Fruit fly (Drosophila melanogaster) whole organism, embryonic: ENCODE data around the gene Sbp2.

Experiments used
- Bdp1 ChIP-seq: fragments of 200-800 bp; sonication (Bioruptor generic); optimal IDR thresholded peaks from 3 replicates; lab custom pipeline; 2016; ENCODE audit warnings: missing biosample characterization, missing genetic modification characterization
- CG10147 ChIP-seq: fragments of 200-800 bp; sonication (Bioruptor generic); optimal IDR thresholded peaks from 2 replicates; lab custom pipeline; 2019; ENCODE audit warnings: missing biosample characterization, mild to moderate bottlenecking, missing genetic modification characterization, moderate library complexity
- CG10209 ChIP-seq: fragments of 200-800 bp; sonication (Bioruptor generic); optimal IDR thresholded peaks from 3 replicates; lab custom pipeline; 2017; ENCODE audit warnings: missing biosample characterization, mild to moderate bottlenecking, missing genetic modification characterization, missing genetic modification reagents
- CG10654 ChIP-seq: fragments of 200-800 bp; sonication (Bioruptor generic); optimal IDR thresholded peaks from 2 replicates; lab custom pipeline; 2016; ENCODE audit warnings: missing biosample characterization, missing genetic modification characterization
- CG12236 ChIP-seq: fragments of 200-800 bp; sonication (Bioruptor generic); optimal IDR thresholded peaks from 2 replicates; lab custom pipeline; 2016; ENCODE audit warnings: missing biosample characterization, missing genetic modification characterization
- CG12744 ChIP-seq: fragments of 200-800 bp; sonication (Bioruptor generic); optimal IDR thresholded peaks from 2 replicates; lab custom pipeline; 2016; ENCODE audit warnings: missing biosample characterization, missing genetic modification characterization
- CG12942 ChIP-seq: fragments of 200-800 bp; sonication (Bioruptor generic); optimal IDR thresholded peaks from 3 replicates; lab custom pipeline; 2016; ENCODE audit warnings: missing biosample characterization, missing genetic modification characterization
- CG13424 ChIP-seq: fragments of 200-800 bp; sonication (Bioruptor generic); optimal IDR thresholded peaks from 2 replicates; lab custom pipeline; 2019; ENCODE audit warnings: missing biosample characterization, mild to moderate bottlenecking, missing genetic modification characterization, moderate library complexity
- CG14014 ChIP-seq: fragments of 200-800 bp; sonication (Bioruptor generic); IDR thresholded peaks from 2 replicates; pipeline ENCODE4 v1.3.6; 2022; ENCODE audit warnings: missing biosample characterization, missing genetic modification characterization
- CG14710 ChIP-seq: fragments of 200-800 bp; sonication (Bioruptor generic); optimal IDR thresholded peaks from 3 replicates; lab custom pipeline; 2019; ENCODE audit warnings: missing biosample characterization, mild to moderate bottlenecking, missing genetic modification characterization, moderate library complexity
- CG15514 ChIP-seq: fragments of 200-800 bp; sonication (Bioruptor generic); optimal IDR thresholded peaks from 3 replicates; lab custom pipeline; 2017; ENCODE audit warnings: missing biosample characterization, missing genetic modification characterization, mild to moderate bottlenecking, moderate library complexity, missing genetic modification reagents
- CG16813 ChIP-seq: fragments of 200-800 bp; sonication (Bioruptor generic); IDR thresholded peaks from 3 replicates; pipeline ENCODE4 v1.3.6; 2022; ENCODE audit warnings: missing biosample characterization, missing genetic modification characterization; ENCODE audit not compliant: partially characterized antibody
- CG2678 ChIP-seq: fragments of 200-800 bp; sonication (Bioruptor generic); optimal IDR thresholded peaks from 3 replicates; lab custom pipeline; 2019; ENCODE audit warnings: missing biosample characterization, mild to moderate bottlenecking, missing genetic modification characterization, moderate library complexity
- CG2889 ChIP-seq: fragments of 200-800 bp; sonication (Bioruptor generic); IDR thresholded peaks from 3 replicates; pipeline ENCODE4 v1.3.6; 2022; ENCODE audit warnings: missing biosample characterization, missing genetic modification characterization
- CG31365 ChIP-seq: fragments of 200-800 bp; sonication (Bioruptor generic); optimal IDR thresholded peaks from 2 replicates; lab custom pipeline; 2018; ENCODE audit warnings: missing biosample characterization, mild to moderate bottlenecking, missing genetic modification characterization
- CG32532 ChIP-seq: fragments of 200-800 bp; sonication (Bioruptor generic); IDR thresholded peaks from 2 replicates; pipeline ENCODE4 v1.3.6; 2022; ENCODE audit warnings: missing biosample characterization, missing genetic modification characterization
- CG33557 ChIP-seq: fragments of 200-800 bp; sonication (Bioruptor generic); optimal IDR thresholded peaks from 2 replicates; lab custom pipeline; 2019; ENCODE audit warnings: missing biosample characterization, mild to moderate bottlenecking, missing genetic modification characterization, moderate library complexity
- CG42726 ChIP-seq: fragments of 200-800 bp; sonication (Bioruptor generic); IDR thresholded peaks from 2 replicates; pipeline ENCODE4 v1.3.6; 2022; ENCODE audit warnings: missing biosample characterization, missing genetic modification characterization; ENCODE audit not compliant: partially characterized antibody
- CG4730 ChIP-seq: fragments of 200-800 bp; sonication (Bioruptor generic); IDR thresholded peaks from 2 replicates; pipeline ENCODE4 v1.3.6; 2022; ENCODE audit warnings: missing biosample characterization, missing genetic modification characterization
- CG4820 ChIP-seq: fragments of 200-800 bp; sonication (Bioruptor generic); optimal IDR thresholded peaks from 3 replicates; lab custom pipeline; 2016; ENCODE audit warnings: missing biosample characterization, missing genetic modification characterization
- CG7745 ChIP-seq: fragments of 200-800 bp; sonication (Bioruptor generic); optimal IDR thresholded peaks from 2 replicates; lab custom pipeline; 2018; ENCODE audit warnings: missing biosample characterization, mild to moderate bottlenecking, missing genetic modification characterization, moderate library complexity
- CG9215 ChIP-seq: fragments of 200-800 bp; sonication (Bioruptor generic); IDR thresholded peaks from 2 replicates; pipeline ENCODE4 v1.3.6; 2022; ENCODE audit warnings: missing biosample characterization, missing genetic modification characterization
- CG9437 ChIP-seq: fragments of 200-800 bp; sonication (Bioruptor generic); optimal IDR thresholded peaks from 2 replicates; lab custom pipeline; 2018; ENCODE audit warnings: missing biosample characterization, mild to moderate bottlenecking, missing genetic modification characterization
- CkIIα-i1 ChIP-seq: fragments of 200-800 bp; sonication (Bioruptor generic); IDR thresholded peaks from 2 replicates; pipeline ENCODE4 v1.3.6; 2022; ENCODE audit warnings: missing biosample characterization, missing genetic modification characterization
- Ets97D ChIP-seq: fragments of 200-800 bp; sonication (Bioruptor generic); optimal IDR thresholded peaks from 3 replicates; lab custom pipeline; 2016; ENCODE audit warnings: missing biosample characterization, missing genetic modification characterization
- HHEX ChIP-seq: fragments of 200-800 bp; sonication (Bioruptor generic); optimal IDR thresholded peaks from 3 replicates; lab custom pipeline; 2017; ENCODE audit warnings: missing biosample characterization, mild to moderate bottlenecking, missing genetic modification characterization, missing genetic modification reagents
- Hand ChIP-seq: fragments of 200-800 bp; sonication (Bioruptor generic); optimal IDR thresholded peaks from 2 replicates; lab custom pipeline; 2017; ENCODE audit warnings: mild to moderate bottlenecking, missing biosample characterization, missing genetic modification reagents, missing genetic modification characterization
- HmgD ChIP-seq: fragments of 200-800 bp; sonication (Bioruptor generic); optimal IDR thresholded peaks from 3 replicates; lab custom pipeline; 2016; ENCODE audit warnings: missing biosample characterization, missing genetic modification characterization
- Jarid2 ChIP-seq: fragments of 200-800 bp; sonication (Bioruptor generic); optimal IDR thresholded peaks from 3 replicates; lab custom pipeline; 2017; ENCODE audit warnings: mild to moderate bottlenecking, missing biosample characterization, missing genetic modification reagents, missing genetic modification characterization
- Opbp ChIP-seq: fragments of 200-800 bp; sonication (Bioruptor generic); IDR thresholded peaks from 3 replicates; pipeline ENCODE4 v1.3.6; 2022; ENCODE audit warnings: missing biosample characterization, missing genetic modification characterization; ENCODE audit not compliant: partially characterized antibody
- Rfx ChIP-seq: fragments of 200-800 bp; sonication (Bioruptor generic); IDR thresholded peaks from 2 replicates; pipeline ENCODE4 v1.3.6; 2022; ENCODE audit warnings: missing biosample characterization, missing genetic modification characterization
- Sin3A ChIP-seq: fragments of >200 bp; optimal IDR thresholded peaks from 2 replicates; lab custom pipeline; 2018
- Stat92E ChIP-seq, 3 experiments: fragments of >200 bp in 2 of 3; fragments of 200-800 bp in 1 of 3; sonication (Bioruptor generic) in 1 of 3; optimal IDR thresholded peaks; 2 replicates each; lab custom pipeline; 2017 to 2019; ENCODE audit warnings: missing biosample characterization in 3 of 3, missing genetic modification characterization in 3 of 3, mild to moderate bottlenecking in 1 of 3, moderate library complexity in 1 of 3
- Taf1 ChIP-seq: fragments of 200-800 bp; sonication (Bioruptor generic); IDR thresholded peaks from 2 replicates; pipeline ENCODE4 v1.3.6; 2022; ENCODE audit warnings: missing biosample characterization, missing genetic modification characterization
- abd-A ChIP-seq: fragments of 200-800 bp; sonication (Bioruptor generic); optimal IDR thresholded peaks from 3 replicates; lab custom pipeline; 2019; ENCODE audit warnings: missing biosample characterization, mild to moderate bottlenecking, missing genetic modification characterization, moderate library complexity
- ac ChIP-seq: fragments of 200-800 bp; sonication (Bioruptor generic); optimal IDR thresholded peaks from 3 replicates; lab custom pipeline; 2017; ENCODE audit warnings: missing biosample characterization, mild to moderate bottlenecking, missing genetic modification characterization
- aop ChIP-seq: fragments of 200-800 bp; sonication (Bioruptor generic); IDR thresholded peaks from 2 replicates; pipeline ENCODE4 v1.3.6; 2022; ENCODE audit warnings: missing biosample characterization, missing genetic modification characterization
- btn ChIP-seq: fragments of 200-800 bp; sonication (Bioruptor generic); optimal IDR thresholded peaks from 2 replicates; lab custom pipeline; 2016; ENCODE audit warnings: missing biosample characterization, missing genetic modification characterization
- cas ChIP-seq: fragments of 200-800 bp; sonication (Bioruptor generic); IDR thresholded peaks from 2 replicates; pipeline ENCODE4 v1.3.6; 2022; ENCODE audit warnings: missing biosample characterization, missing genetic modification characterization
- cg ChIP-seq: fragments of 200-800 bp; sonication (Bioruptor generic); optimal IDR thresholded peaks from 3 replicates; lab custom pipeline; 2019; ENCODE audit warnings: missing biosample characterization, mild to moderate bottlenecking, missing genetic modification characterization, moderate library complexity
- dan ChIP-seq: fragments of 200-800 bp; sonication (Bioruptor generic); IDR thresholded peaks from 2 replicates; pipeline ENCODE4 v1.3.6; 2022; ENCODE audit warnings: missing biosample characterization, missing genetic modification characterization
- dimm ChIP-seq: fragments of 200-800 bp; sonication (Bioruptor generic); IDR thresholded peaks from 2 replicates; pipeline ENCODE4 v1.3.6; 2022; ENCODE audit warnings: missing biosample characterization, missing genetic modification characterization
- ewg ChIP-seq: fragments of 200-800 bp; sonication (Bioruptor generic); optimal IDR thresholded peaks from 3 replicates; lab custom pipeline; 2017; ENCODE audit warnings: mild to moderate bottlenecking, missing biosample characterization, missing genetic modification reagents, missing genetic modification characterization
- her ChIP-seq: fragments of 200-800 bp; sonication (Bioruptor generic); optimal IDR thresholded peaks from 2 replicates; lab custom pipeline; 2016; ENCODE audit warnings: missing biosample characterization, missing genetic modification characterization
- pan ChIP-seq, 4 experiments: fragments of >200 bp in 3 of 4; fragments of 200-800 bp in 1 of 4; sonication (Bioruptor generic) in 1 of 4; optimal IDR thresholded peaks in 3 of 4; IDR thresholded peaks in 1 of 4; 2 replicates each; pipeline versions ENCODE4 v1.3.6 to Lab custom; 2017 to 2022; ENCODE audit warnings: missing biosample characterization in 2 of 4, missing genetic modification characterization in 2 of 4, mixed read lengths in 1 of 4
- ranshi ChIP-seq: fragments of 200-800 bp; sonication (Bioruptor generic); IDR thresholded peaks from 2 replicates; pipeline ENCODE4 v1.3.6; 2022; ENCODE audit warnings: missing biosample characterization, missing genetic modification characterization
- rib ChIP-seq: fragments of 200-800 bp; sonication (Bioruptor generic); IDR thresholded peaks from 2 replicates; pipeline ENCODE4 v1.3.6; 2022; ENCODE audit warnings: missing biosample characterization, missing genetic modification characterization
- ro ChIP-seq: fragments of 200-800 bp; sonication (Bioruptor generic); IDR thresholded peaks from 2 replicates; pipeline ENCODE4 v1.3.6; 2022; ENCODE audit warnings: missing biosample characterization, missing genetic modification characterization
- toy ChIP-seq: fragments of 200-800 bp; sonication (Bioruptor generic); IDR thresholded peaks from 2 replicates; pipeline ENCODE4 v1.3.6; 2022; ENCODE audit warnings: missing biosample characterization, missing genetic modification characterization
- tup ChIP-seq: fragments of 200-800 bp; sonication (Bioruptor generic); optimal IDR thresholded peaks from 2 replicates; lab custom pipeline; 2016; ENCODE audit warnings: missing biosample characterization, mild to moderate bottlenecking, missing genetic modification characterization, moderate library complexity
- usp ChIP-seq: fragments of >200 bp; optimal IDR thresholded peaks from 2 replicates; lab custom pipeline; 2017; ENCODE audit warnings: missing biosample characterization, missing genetic modification characterization

Sbp2 gene

DNA sequence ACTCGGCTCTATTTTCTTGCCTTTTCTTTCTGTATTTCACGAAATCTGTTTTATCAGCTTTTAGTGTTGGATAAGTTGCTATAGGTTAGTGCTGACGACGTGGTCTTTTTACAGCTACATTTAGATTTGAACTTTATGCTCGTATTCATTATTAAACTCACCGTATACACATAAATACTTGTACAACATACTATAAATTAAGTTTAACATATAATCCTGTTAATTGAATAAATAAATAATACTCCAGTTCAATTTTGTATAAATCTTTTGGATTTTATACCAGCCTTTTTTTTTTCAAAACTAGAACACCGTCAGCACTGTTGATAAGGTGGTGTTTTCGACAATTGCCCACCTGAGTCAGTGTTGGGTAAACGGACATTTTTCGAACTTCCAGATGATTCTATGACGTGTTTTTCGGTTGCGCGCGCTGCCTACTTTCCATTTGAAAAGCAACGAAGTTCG is 5.0 kb downstream of the Sbp2 start, which contains the start of gene BI-1 (continued):
- TF ChIP-seq tup (GFP tag; lab: Kevin White, UChicago) (peak; percentile 39), CG16813 (GFP tag; lab: Robert Waterston, UW) (no peak), Rfx (GFP tag; lab: Robert Waterston, UW) (peak; percentile 69; the same call in 1 of the 2 replicates), ewg (GFP tag; lab: Kevin White, UChicago) (peak; percentile 65), ac (GFP tag; lab: Kevin White, UChicago) (no peak), Sin3A (peak; percentile 42), CG4730 (no peak), CG2678 (tag; lab: Kevin White, UChicago) (no peak), abd-A (tag; lab: Kevin White, UChicago) (no peak), usp (no peak), CG10209 (GFP tag; lab: Kevin White, UChicago) (peak; percentile 54), CG7745 (no peak), CG33557 (GFP tag; lab: Kevin White, UChicago) (peak; percentile 58), toy (no peak), CG12236 (no peak), CkIIα-i1 (GFP tag; lab: Robert Waterston, UW) (no peak), HHEX (GFP tag; lab: Kevin White, UChicago) (peak; percentile 51), Stat92E (GFP tag; optimal IDR thresholded peaks at IDR 0.05; lab: Kevin White, UChicago) (peak in 1 of 3 experiments; percentile 43), rib (GFP tag; lab: Robert Waterston, UW) (no peak), CG2889 (GFP tag; lab: Robert Waterston, UW) (no peak), CG10147 (GFP tag; lab: Kevin White, UChicago) (peak; percentile 83), Jarid2 (no peak), CG4820 (GFP tag; lab: Kevin White, UChicago) (peak; percentile 66), Taf1 (GFP tag; lab: Robert Waterston, UW) (no peak), CG9437 (peak; percentile 65), Bdp1 (GFP tag; lab: Kevin White, UChicago) (peak; percentile 32), HmgD (GFP tag; lab: Kevin White, UChicago) (no peak), btn (no peak), CG15514 (peak; percentile 73), pan (optimal IDR thresholded peaks at IDR 0.05; lab: Kevin White, UChicago) (no peak), pan (GFP tag; optimal IDR thresholded peaks at IDR 0.05 in 1 of 2, IDR thresholded peaks at IDR 0.05 in 1 of 2) (no peak), Ets97D (peak; percentile 9), CG13424 (tag; lab: Kevin White, UChicago) (peak; percentile 70), CG32532 (GFP tag; lab: Robert Waterston, UW) (peak; percentile 43), CG12744 (GFP tag; lab: Kevin White, UChicago) (no peak), Hand (GFP tag; lab: Kevin White, UChicago) (no peak), cg (GFP tag; lab: Kevin White, UChicago) (no peak), her (GFP tag; lab: Kevin White, UChicago) (peak; percentile 14), dimm (GFP tag; lab: Robert Waterston, UW) (no peak), ro (GFP tag; lab: Robert Waterston, UW) (no peak), CG42726 (no peak), CG12942 (GFP tag; lab: Kevin White, UChicago) (peak; percentile 36), CG10654 (GFP tag; lab: Kevin White, UChicago) (peak; percentile 65), aop (GFP tag; lab: Robert Waterston, UW) (no peak), cas (no peak), CG14014 (GFP tag; lab: Robert Waterston, UW) (no peak), CG14710 (tag; lab: Kevin White, UChicago) (peak; percentile 82), dan (GFP tag; lab: Robert Waterston, UW) (no peak), CG31365 (no peak), ranshi (GFP tag; lab: Robert Waterston, UW) (no peak), CG9215 (GFP tag; lab: Robert Waterston, UW) (no peak; the same call in 1 of the 2 replicates), Opbp (no peak)
